Worm (Caenorhabditis elegans) whole organism, mixed stage, embryonic: ENCODE results near the gene etc-1.

ENCODE experiments used
- bed-3 ChIP-seq: fragments of 200-800 bp; sonication (Bioruptor generic); optimal IDR thresholded peaks from 3 replicates; lab custom pipeline; 2018; ENCODE audit warnings: mild to moderate bottlenecking, missing genetic modification characterization, moderate library complexity, missing compliant biosample characterization
- blmp-1 ChIP-seq: fragments of 150-350 bp; optimal IDR thresholded peaks from 2 replicates; lab custom pipeline; 2014; ENCODE audit warnings: missing biosample characterization, missing genetic modification characterization
- ceh-39 ChIP-seq: fragments of 150-350 bp; optimal IDR thresholded peaks from 2 replicates; lab custom pipeline; 2014; ENCODE audit warnings: missing biosample characterization, missing genetic modification characterization
- ceh-43 ChIP-seq: fragments of 200-800 bp; sonication (Bioruptor generic); optimal IDR thresholded peaks from 2 replicates; lab custom pipeline; 2018; ENCODE audit warnings: mild to moderate bottlenecking, missing genetic modification characterization, moderate library complexity, missing compliant biosample characterization
- ceh-83 ChIP-seq: fragments of 200-800 bp; sonication (Bioruptor generic); optimal IDR thresholded peaks from 2 replicates; lab custom pipeline; 2018; ENCODE audit warnings: mild to moderate bottlenecking, missing genetic modification characterization, missing compliant biosample characterization
- ces-1 ChIP-seq: fragments of 150-350 bp; optimal IDR thresholded peaks from 2 replicates; lab custom pipeline; 2014; ENCODE audit warnings: missing biosample characterization, missing genetic modification reagents, missing genetic modification characterization
- cnd-1 ChIP-seq: fragments of 200-800 bp; sonication (Bioruptor generic); optimal IDR thresholded peaks from 2 replicates; lab custom pipeline; 2018; ENCODE audit warnings: mild to moderate bottlenecking, missing genetic modification characterization, missing compliant biosample characterization
- drap-1 ChIP-seq: fragments of 200-800 bp; sonication (Bioruptor generic); optimal IDR thresholded peaks from 3 replicates; lab custom pipeline; 2018; ENCODE audit warnings: mild to moderate bottlenecking, missing genetic modification characterization, missing compliant biosample characterization
- elt-1 ChIP-seq: sonication (generic microtip); optimal IDR thresholded peaks from 2 replicates; lab custom pipeline; 2017; ENCODE audit warnings: missing genetic modification characterization, mild to moderate bottlenecking, missing compliant biosample characterization, antibody characterized with exemption, moderate library complexity, borderline replicate concordance; ENCODE audit not compliant: insufficient read depth
- elt-3 ChIP-seq: fragments of 150-350 bp; optimal IDR thresholded peaks from 2 replicates; lab custom pipeline; 2014; ENCODE audit warnings: missing biosample characterization, missing genetic modification characterization
- hlh-1 ChIP-seq: fragments of 150-350 bp; optimal IDR thresholded peaks from 2 replicates; lab custom pipeline; 2014; ENCODE audit warnings: missing biosample characterization, missing genetic modification reagents, missing genetic modification characterization
- lin-13 ChIP-seq: fragments of 150-350 bp; optimal IDR thresholded peaks from 2 replicates; lab custom pipeline; 2014; ENCODE audit warnings: missing biosample characterization, missing genetic modification characterization
- lin-32 ChIP-seq: fragments of 200-800 bp; sonication (Bioruptor generic); optimal IDR thresholded peaks from 2 replicates; lab custom pipeline; 2018; ENCODE audit warnings: mild to moderate bottlenecking, missing genetic modification characterization, missing compliant biosample characterization
- lsy-2 ChIP-seq: fragments of 150-350 bp; optimal IDR thresholded peaks from 2 replicates; lab custom pipeline; 2014; ENCODE audit warnings: missing biosample characterization, missing genetic modification characterization
- mab-5 ChIP-seq: fragments of 150-350 bp; optimal IDR thresholded peaks from 2 replicates; lab custom pipeline; 2014; ENCODE audit warnings: missing biosample characterization, missing genetic modification characterization
- mep-1 ChIP-seq: fragments of 150-350 bp; optimal IDR thresholded peaks from 2 replicates; lab custom pipeline; 2017; ENCODE audit warnings: missing biosample characterization, missing genetic modification reagents, missing genetic modification characterization, inconsistent platforms
- nhr-2 ChIP-seq: fragments of 150-350 bp; optimal IDR thresholded peaks from 2 replicates; lab custom pipeline; 2014; ENCODE audit warnings: missing biosample characterization, missing genetic modification characterization
- nhr-237 ChIP-seq: fragments of 150-350 bp; optimal IDR thresholded peaks from 2 replicates; lab custom pipeline; 2014; ENCODE audit warnings: missing biosample characterization, missing genetic modification characterization
- nhr-28 ChIP-seq: fragments of 150-350 bp; optimal IDR thresholded peaks from 2 replicates; lab custom pipeline; 2014; ENCODE audit warnings: missing biosample characterization, missing genetic modification characterization
- nhr-76 ChIP-seq: sonication (generic microtip); optimal IDR thresholded peaks from 2 replicates; lab custom pipeline; 2017; ENCODE audit warnings: missing biosample characterization, missing genetic modification characterization
- pha-4 ChIP-seq: fragments of 150-350 bp; optimal IDR thresholded peaks from 2 replicates; lab custom pipeline; 2018; ENCODE audit warnings: missing biosample characterization, missing genetic modification reagents, missing genetic modification characterization
- sem-2 ChIP-seq: fragments of 200-800 bp; sonication (Bioruptor generic); optimal IDR thresholded peaks from 2 replicates; lab custom pipeline; 2018; ENCODE audit warnings: mild to moderate bottlenecking, missing genetic modification characterization, missing compliant biosample characterization
- snpc-4 ChIP-seq: fragments of 150-350 bp; optimal IDR thresholded peaks from 2 replicates; lab custom pipeline; 2014; ENCODE audit warnings: missing biosample characterization, missing genetic modification characterization
- sptf-1 ChIP-seq: sonication (generic microtip); optimal IDR thresholded peaks from 2 replicates; lab custom pipeline; 2017; ENCODE audit warnings: mild to moderate bottlenecking, missing genetic modification characterization, moderate library complexity, missing compliant biosample characterization
- tbx-8 ChIP-seq: fragments of 200-800 bp; sonication (Bioruptor generic); optimal IDR thresholded peaks from 2 replicates; lab custom pipeline; 2018; ENCODE audit warnings: mild to moderate bottlenecking, missing genetic modification characterization, moderate library complexity, missing compliant biosample characterization
- unc-120 ChIP-seq: sonication (generic microtip); optimal IDR thresholded peaks from 2 replicates; lab custom pipeline; 2017; ENCODE audit warnings: missing genetic modification characterization, missing compliant biosample characterization; ENCODE audit not compliant: poor library complexity, severe bottlenecking
- unc-39 ChIP-seq: fragments of 150-350 bp; optimal IDR thresholded peaks from 2 replicates; lab custom pipeline; 2014; ENCODE audit warnings: missing biosample characterization, missing genetic modification characterization
- unc-62 ChIP-seq: fragments of 150-350 bp; optimal IDR thresholded peaks from 2 replicates; lab custom pipeline; 2014; ENCODE audit warnings: missing biosample characterization, missing genetic modification reagents, missing genetic modification characterization
- zip-8 ChIP-seq: fragments of 150-350 bp; optimal IDR thresholded peaks from 2 replicates; lab custom pipeline; 2014; ENCODE audit warnings: missing biosample characterization, missing genetic modification characterization
- ztf-11 ChIP-seq: fragments of 150-350 bp; optimal IDR thresholded peaks from 2 replicates; lab custom pipeline; 2014; ENCODE audit warnings: missing biosample characterization, missing genetic modification characterization

etc-1 gene

ce11 chrII:8679799-8680198, 15.2 kb downstream of the etc-1 start:
- TF ChIP-seq blmp-1 (no peak), nhr-2 (tag; lab: Kevin White, UChicago) (no peak), unc-120 (no peak), lin-32 (no peak), ceh-39 (tag; lab: Kevin White, UChicago) (no peak), nhr-76 (no peak), snpc-4 (no peak), tbx-8 (GFP tag; lab: Kevin White, UChicago) (no peak), cnd-1 (tag; lab: Kevin White, UChicago) (no peak), drap-1 (GFP tag; lab: Kevin White, UChicago) (no peak), unc-39 (no peak), lsy-2 (tag; lab: Kevin White, UChicago) (no peak), elt-3 (no peak), hlh-1 (tag; lab: Kevin White, UChicago) (no peak)

- no peak for TF ChIP-seq unc-39
- peak; percentile 55 for TF ChIP-seq ces-1 (GFP tag; lab: Kevin White, UChicago)
- no peak for TF ChIP-seq lin-13
- peak; percentile 21 for TF ChIP-seq mep-1
- no peak for TF ChIP-seq nhr-28
- no peak for TF ChIP-seq ceh-43 (GFP tag; lab: Kevin White, UChicago)
- TF ChIP-seq unc-120: peak; percentile 93
- TF ChIP-seq elt-3: no peak
Observed at ce11 chrII:8683933-8684332, 19.3 kb downstream of the etc-1 start.

- TF ChIP-seq nhr-237 (tag; lab: Kevin White, UChicago): no peak
- no peak for TF ChIP-seq mab-5 (tag; lab: Kevin White, UChicago)
- TF ChIP-seq cnd-1 (tag; lab: Kevin White, UChicago): no peak
- no peak for TF ChIP-seq bed-3 (GFP tag; lab: Kevin White, UChicago)
- no peak for TF ChIP-seq snpc-4
- no peak for TF ChIP-seq mep-1
Observed at ce11 chrII:8684824-8685223, 20.2 kb downstream of the etc-1 start, which contains the start of gene hgap-2. TSS of gene hgap-2 (minus strand) at chrII:8684924.

- no peak for TF ChIP-seq unc-39
- TF ChIP-seq lin-13: no peak
Observed at ce11 chrII:8685623-8686022, 21.0 kb downstream of the etc-1 start, which contains the start of gene C34C6.9. TSS of gene C34C6.9 (plus strand) at chrII:8685923.

ce11 chrII:8691344-8691960, 26.8 kb downstream of the etc-1 start, which contains the start of gene C34C6.3:
TSS of gene C34C6.3 (plus strand) at chrII:8691910.
- no peak for TF ChIP-seq unc-62 (GFP tag; lab: Kevin White, UChicago)
- TF ChIP-seq sem-2 (GFP tag; lab: Kevin White, UChicago): no peak
- TF ChIP-seq zip-8 (tag; lab: Kevin White, UChicago): peak; percentile 72
- TF ChIP-seq lsy-2 (tag; lab: Kevin White, UChicago): no peak
- no peak for TF ChIP-seq snpc-4
- TF ChIP-seq sptf-1: no peak

ce11 chrII:8695783-8696182, 31.1 kb downstream of the etc-1 start, which contains the start of gene C34C6.10:
TSS of gene C34C6.10 (minus strand) at chrII:8695883.
- TF ChIP-seq drap-1 (GFP tag; lab: Kevin White, UChicago) (no peak), mep-1 (no peak), elt-1 (tag; lab: Kevin White, UChicago) (no peak), ceh-39 (tag; lab: Kevin White, UChicago) (no peak), blmp-1 (no peak), ceh-43 (GFP tag; lab: Kevin White, UChicago) (no peak), nhr-2 (tag; lab: Kevin White, UChicago) (no peak), hlh-1 (tag; lab: Kevin White, UChicago) (no peak), sptf-1 (no peak), mab-5 (tag; lab: Kevin White, UChicago) (no peak), pha-4 (tag; lab: Kevin White, UChicago) (no peak), lin-32 (no peak), nhr-28 (no peak), unc-120 (no peak), bed-3 (GFP tag; lab: Kevin White, UChicago) (no peak), ztf-11 (tag; lab: Kevin White, UChicago) (no peak), ceh-83 (GFP tag; lab: Kevin White, UChicago) (no peak), elt-3 (no peak)
- TF ChIP-seq, all 35 proteins: peak for 0
